Fruit fly (Drosophila melanogaster) whole organism, embryonic: ENCODE results near the gene Drsl5.

Experiments
- Awh ChIP-seq: fragments of 200-800 bp; sonication (Bioruptor generic); IDR thresholded peaks from 2 replicates; pipeline ENCODE4, ENCODE4 v1.3.6; 2022; ENCODE audit warnings: missing biosample characterization, missing genetic modification characterization
- BEAF-32 ChIP-seq: fragments of 200-800 bp; sonication (Bioruptor generic); optimal IDR thresholded peaks from 3 replicates; lab custom pipeline; 2017; ENCODE audit warnings: missing biosample characterization, missing genetic modification characterization, mild to moderate bottlenecking, moderate library complexity, missing genetic modification reagents
- Bgb ChIP-seq: fragments of 200-800 bp; sonication (Bioruptor generic); IDR thresholded peaks from 2 replicates; pipeline ENCODE4 v1.3.6; 2022; ENCODE audit warnings: missing biosample characterization, missing genetic modification characterization; ENCODE audit not compliant: partially characterized antibody
- CG10565 ChIP-seq: fragments of 200-800 bp; sonication (Bioruptor generic); optimal IDR thresholded peaks from 3 replicates; lab custom pipeline; 2016; ENCODE audit warnings: missing biosample characterization, mild to moderate bottlenecking, missing genetic modification characterization
- CG11085 ChIP-seq: fragments of 200-800 bp; sonication (Bioruptor generic); IDR thresholded peaks from 2 replicates; pipeline ENCODE4 v1.3.6; 2022; ENCODE audit warnings: missing biosample characterization, missing genetic modification characterization
- CG11398 ChIP-seq: fragments of 200-800 bp; sonication (Bioruptor generic); optimal IDR thresholded peaks from 2 replicates; lab custom pipeline; 2016; ENCODE audit warnings: missing biosample characterization, missing genetic modification characterization
- CG11695 ChIP-seq: fragments of 200-800 bp; sonication (Bioruptor generic); IDR thresholded peaks from 3 replicates; pipeline ENCODE4 v1.3.6; 2022; ENCODE audit warnings: missing biosample characterization, missing genetic modification characterization
- CG17568 ChIP-seq: fragments of 200-800 bp; sonication (Bioruptor generic); optimal IDR thresholded peaks from 2 replicates; lab custom pipeline; 2018; ENCODE audit warnings: missing biosample characterization, mild to moderate bottlenecking, missing genetic modification characterization, moderate library complexity
- CG18599 ChIP-seq: fragments of 200-800 bp; sonication (Bioruptor generic); optimal IDR thresholded peaks from 3 replicates; lab custom pipeline; 2017; ENCODE audit warnings: missing biosample characterization, missing genetic modification characterization, mild to moderate bottlenecking, moderate library complexity, missing genetic modification reagents
- CG2889 ChIP-seq: fragments of 200-800 bp; sonication (Bioruptor generic); IDR thresholded peaks from 3 replicates; pipeline ENCODE4 v1.3.6; 2022; ENCODE audit warnings: missing biosample characterization, missing genetic modification characterization
- CG4820 ChIP-seq: fragments of 200-800 bp; sonication (Bioruptor generic); optimal IDR thresholded peaks from 3 replicates; lab custom pipeline; 2016; ENCODE audit warnings: missing biosample characterization, missing genetic modification characterization
- CG7372 ChIP-seq: fragments of 200-800 bp; sonication (Bioruptor generic); IDR thresholded peaks from 2 replicates; pipeline ENCODE4 v1.3.6; 2022; ENCODE audit warnings: missing biosample characterization, missing genetic modification characterization
- CG7745 ChIP-seq: fragments of 200-800 bp; sonication (Bioruptor generic); optimal IDR thresholded peaks from 2 replicates; lab custom pipeline; 2018; ENCODE audit warnings: missing biosample characterization, mild to moderate bottlenecking, missing genetic modification characterization, moderate library complexity
- CG7963 ChIP-seq: fragments of 200-800 bp; sonication (Bioruptor generic); IDR thresholded peaks from 3 replicates; pipeline ENCODE4 v1.3.6; 2022; ENCODE audit warnings: missing biosample characterization, missing genetic modification characterization; ENCODE audit not compliant: partially characterized antibody
- CG8944 ChIP-seq: fragments of 200-800 bp; sonication (Bioruptor generic); optimal IDR thresholded peaks from 3 replicates; lab custom pipeline; 2016; ENCODE audit warnings: missing biosample characterization, missing genetic modification characterization
- CG9727 ChIP-seq: fragments of 200-800 bp; sonication (Bioruptor generic); optimal IDR thresholded peaks from 3 replicates; lab custom pipeline; 2017; ENCODE audit warnings: missing biosample characterization, mild to moderate bottlenecking, missing genetic modification characterization
- CG9817 ChIP-seq: fragments of 200-800 bp; sonication (Bioruptor generic); optimal IDR thresholded peaks from 2 replicates; lab custom pipeline; 2018; ENCODE audit warnings: missing biosample characterization, mild to moderate bottlenecking, missing genetic modification characterization, moderate library complexity
- CG9876 ChIP-seq: fragments of 200-800 bp; sonication (Bioruptor generic); optimal IDR thresholded peaks from 2 replicates; lab custom pipeline; 2016; ENCODE audit warnings: missing biosample characterization, missing genetic modification characterization
- CkIIα-i1 ChIP-seq: fragments of 200-800 bp; sonication (Bioruptor generic); IDR thresholded peaks from 2 replicates; pipeline ENCODE4 v1.3.6; 2022; ENCODE audit warnings: missing biosample characterization, missing genetic modification characterization
- Dbx ChIP-seq: fragments of 200-800 bp; sonication (Bioruptor generic); IDR thresholded peaks from 3 replicates; pipeline ENCODE4 v1.3.6; 2022; ENCODE audit warnings: missing biosample characterization, missing genetic modification characterization
- Eip74EF ChIP-seq, 2 experiments: fragments of 200-800 bp in 1 of 2; fragments of >200 bp in 1 of 2; sonication (Bioruptor generic) in 1 of 2; optimal IDR thresholded peaks; 2 replicates each; lab custom pipeline; 2017 to 2019; ENCODE audit warnings: missing biosample characterization in 2 of 2, missing genetic modification characterization in 2 of 2, mild to moderate bottlenecking in 1 of 2, moderate library complexity in 1 of 2
- Ets97D ChIP-seq: fragments of 200-800 bp; sonication (Bioruptor generic); optimal IDR thresholded peaks from 3 replicates; lab custom pipeline; 2016; ENCODE audit warnings: missing biosample characterization, missing genetic modification characterization
- MBD-R2 ChIP-seq: fragments of 200-800 bp; sonication (Bioruptor generic); IDR thresholded peaks from 2 replicates; pipeline ENCODE4 v1.3.6; 2022; ENCODE audit warnings: missing biosample characterization, missing genetic modification characterization
- NC2β ChIP-seq: fragments of 200-800 bp; sonication (Bioruptor generic); optimal IDR thresholded peaks from 2 replicates; lab custom pipeline; 2016; ENCODE audit warnings: missing biosample characterization, missing genetic modification characterization
- Sin3A ChIP-seq: fragments of >200 bp; optimal IDR thresholded peaks from 2 replicates; lab custom pipeline; 2018
- Ssrp ChIP-seq: fragments of 200-800 bp; sonication (Bioruptor generic); optimal IDR thresholded peaks from 2 replicates; lab custom pipeline; 2018; ENCODE audit warnings: missing biosample characterization, mild to moderate bottlenecking, missing genetic modification characterization, moderate library complexity
- ac ChIP-seq: fragments of 200-800 bp; sonication (Bioruptor generic); optimal IDR thresholded peaks from 3 replicates; lab custom pipeline; 2017; ENCODE audit warnings: missing biosample characterization, mild to moderate bottlenecking, missing genetic modification characterization
- bowl ChIP-seq: fragments of 200-800 bp; sonication (Bioruptor generic); IDR thresholded peaks from 2 replicates; pipeline ENCODE4 v1.3.6; 2022; ENCODE audit warnings: missing biosample characterization, missing genetic modification characterization
- btn ChIP-seq: fragments of 200-800 bp; sonication (Bioruptor generic); optimal IDR thresholded peaks from 2 replicates; lab custom pipeline; 2016; ENCODE audit warnings: missing biosample characterization, missing genetic modification characterization
- dysf ChIP-seq: fragments of 200-800 bp; sonication (Bioruptor generic); IDR thresholded peaks from 3 replicates; pipeline ENCODE4 v1.3.6; 2022; ENCODE audit warnings: missing biosample characterization, missing genetic modification characterization
- emc ChIP-seq: fragments of 200-800 bp; sonication (Bioruptor generic); optimal IDR thresholded peaks from 2 replicates; lab custom pipeline; 2016; ENCODE audit warnings: missing biosample characterization, missing genetic modification characterization
- gt ChIP-seq: fragments of 200-800 bp; sonication (Bioruptor generic); IDR thresholded peaks from 2 replicates; pipeline ENCODE4 v1.3.6; 2022; ENCODE audit warnings: missing biosample characterization, missing genetic modification characterization
- ham ChIP-seq: fragments of 200-800 bp; sonication (Bioruptor generic); IDR thresholded peaks from 2 replicates; pipeline ENCODE4 v1.3.6; 2022; ENCODE audit warnings: missing biosample characterization, missing genetic modification characterization
- hb ChIP-seq: fragments of 200-800 bp; sonication (Bioruptor generic); IDR thresholded peaks from 3 replicates; pipeline ENCODE4 v1.3.6; 2022; ENCODE audit warnings: missing biosample characterization, missing genetic modification characterization; ENCODE audit not compliant: partially characterized antibody
- lilli ChIP-seq: fragments of 200-800 bp; sonication (Bioruptor generic); optimal IDR thresholded peaks from 3 replicates; lab custom pipeline; 2016; ENCODE audit warnings: missing biosample characterization, missing genetic modification characterization
- maf-S ChIP-seq: fragments of 200-800 bp; sonication (Bioruptor generic); optimal IDR thresholded peaks from 2 replicates; lab custom pipeline; 2016; ENCODE audit warnings: missing biosample characterization, missing genetic modification characterization
- nerfin-2 ChIP-seq: fragments of 200-800 bp; sonication (Bioruptor generic); IDR thresholded peaks from 2 replicates; pipeline ENCODE4 v1.3.6; 2022; ENCODE audit warnings: missing biosample characterization, missing genetic modification characterization; ENCODE audit not compliant: partially characterized antibody
- pfk ChIP-seq: fragments of 200-800 bp; sonication (Bioruptor generic); optimal IDR thresholded peaks from 2 replicates; lab custom pipeline; 2018; ENCODE audit warnings: missing biosample characterization, mild to moderate bottlenecking, missing genetic modification characterization, moderate library complexity
- phol ChIP-seq: fragments of 200-800 bp; sonication (Bioruptor generic); optimal IDR thresholded peaks from 3 replicates; lab custom pipeline; 2018; ENCODE audit warnings: missing biosample characterization, mild to moderate bottlenecking, missing genetic modification characterization, moderate library complexity
- pita ChIP-seq: fragments of 200-800 bp; sonication (Bioruptor generic); optimal IDR thresholded peaks from 2 replicates; lab custom pipeline; 2017; ENCODE audit warnings: missing biosample characterization, mild to moderate bottlenecking, missing genetic modification characterization
- ro ChIP-seq: fragments of 200-800 bp; sonication (Bioruptor generic); IDR thresholded peaks from 2 replicates; pipeline ENCODE4 v1.3.6; 2022; ENCODE audit warnings: missing biosample characterization, missing genetic modification characterization
- sens-2 ChIP-seq: fragments of 200-800 bp; sonication (Bioruptor generic); IDR thresholded peaks from 2 replicates; pipeline ENCODE4 v1.3.6; 2022; ENCODE audit warnings: missing biosample characterization, missing genetic modification characterization
- slou ChIP-seq: fragments of 200-800 bp; sonication (Bioruptor generic); optimal IDR thresholded peaks from 3 replicates; lab custom pipeline; 2016; ENCODE audit warnings: missing biosample characterization, missing genetic modification characterization
- sna ChIP-seq: fragments of 200-800 bp; sonication (Bioruptor generic); IDR thresholded peaks from 2 replicates; pipeline ENCODE4 v1.3.6; 2022; ENCODE audit warnings: missing biosample characterization, missing genetic modification characterization; ENCODE audit not compliant: partially characterized antibody
- so ChIP-seq: fragments of 200-800 bp; sonication (Bioruptor generic); IDR thresholded peaks from 3 replicates; pipeline ENCODE4 v1.3.6; 2022; ENCODE audit warnings: missing biosample characterization, missing genetic modification characterization
- sr ChIP-seq: fragments of 200-800 bp; sonication (Bioruptor generic); IDR thresholded peaks from 3 replicates; pipeline ENCODE4 v1.3.6; 2022; ENCODE audit warnings: missing biosample characterization, missing genetic modification characterization
- wdn ChIP-seq: fragments of 200-800 bp; sonication (Bioruptor generic); IDR thresholded peaks from 2 replicates; pipeline ENCODE4 v1.3.6; 2022; ENCODE audit warnings: missing biosample characterization, missing genetic modification characterization
- wek ChIP-seq: fragments of 200-800 bp; sonication (Bioruptor generic); optimal IDR thresholded peaks from 3 replicates; lab custom pipeline; 2018; ENCODE audit warnings: missing biosample characterization, mild to moderate bottlenecking, missing genetic modification characterization, moderate library complexity
- zfh1 ChIP-seq: fragments of 200-800 bp; sonication (Bioruptor generic); IDR thresholded peaks from 3 replicates; pipeline ENCODE4 v1.3.6; 2022; ENCODE audit warnings: missing biosample characterization, missing genetic modification characterization

Gene Drsl5

DNA sequence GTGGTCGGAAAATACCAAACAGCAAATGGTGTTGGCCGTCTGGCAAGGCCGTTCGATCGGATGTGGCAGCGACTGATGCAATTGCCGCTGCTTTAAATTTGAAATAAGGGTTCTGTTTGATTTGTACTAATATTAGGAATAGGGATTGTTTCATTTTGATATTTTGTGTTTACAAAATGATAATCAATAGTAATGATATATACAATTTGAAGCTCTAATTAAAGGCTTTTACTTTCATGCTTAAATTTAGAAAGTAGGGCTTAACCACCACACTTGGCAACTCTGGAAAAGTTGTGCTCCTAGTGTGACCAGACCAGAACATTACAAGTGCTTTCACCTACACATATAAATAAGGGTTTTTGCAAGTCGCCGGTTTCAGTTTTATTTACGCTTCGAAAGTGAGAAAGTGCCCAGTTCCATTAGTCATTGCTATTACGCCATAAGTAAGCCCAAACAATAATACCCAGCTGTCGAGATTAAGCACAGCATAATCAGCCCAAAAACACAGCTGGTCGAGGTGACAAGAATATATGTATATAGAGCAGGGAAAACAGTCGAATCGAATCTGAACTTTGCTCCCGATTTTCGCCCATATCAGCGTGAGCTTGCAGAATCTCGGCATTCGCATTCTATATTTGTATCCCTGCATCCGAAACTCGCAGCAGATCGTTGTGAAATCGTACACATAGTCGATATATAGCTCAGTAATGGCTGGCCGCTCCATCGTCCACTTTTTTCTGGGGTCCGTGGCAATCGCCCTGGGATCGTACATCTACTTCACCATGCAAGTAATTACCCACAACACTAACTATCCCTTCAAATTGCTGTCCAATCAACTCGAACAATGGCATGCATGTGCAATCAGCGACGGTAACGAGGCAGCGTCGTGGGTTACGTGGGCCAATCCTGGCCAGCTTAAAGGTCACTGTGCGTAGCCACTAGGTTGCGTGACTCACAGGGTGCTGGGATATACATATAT lies 9.6 kb downstream of the Drsl5 start, which contains the start of gene Gtpx (continued):
- TF ChIP-seq lilli (GFP tag; lab: Kevin White, UChicago) (peak; percentile 66), so (GFP tag; lab: Robert Waterston, UW) (no peak), CG7372 (no peak), wdn (GFP tag; lab: Robert Waterston, UW) (0 out of 2 replicates have a peak, but pooled peaks have one; percentile 24), CG7963 (GFP tag; lab: Robert Waterston, UW) (no peak), Eip74EF (GFP tag; optimal IDR thresholded peaks at IDR 0.05; lab: Kevin White, UChicago) (no peak), sna (GFP tag; lab: Robert Waterston, UW) (no peak), CkIIα-i1 (GFP tag; lab: Robert Waterston, UW) (no peak), BEAF-32 (GFP tag; lab: Kevin White, UChicago) (peak; percentile 69), sens-2 (GFP tag; lab: Robert Waterston, UW) (no peak), CG10565 (no peak), wek (no peak), btn (no peak), slou (GFP tag; lab: Kevin White, UChicago) (no peak), Sin3A (lab: Kevin White, UChicago) (peak; percentile 96), zfh1 (no peak), CG7745 (tag; lab: Kevin White, UChicago) (no peak), CG11398 (GFP tag; lab: Kevin White, UChicago) (no peak), CG8944 (no peak), Ssrp (tag; lab: Kevin White, UChicago) (peak; percentile 14), MBD-R2 (GFP tag; lab: Robert Waterston, UW) (no peak), Ets97D (peak; percentile 77), sr (GFP tag; lab: Robert Waterston, UW) (no peak), pita (GFP tag; lab: Kevin White, UChicago) (no peak), Dbx (GFP tag; lab: Robert Waterston, UW) (no peak), CG2889 (no peak), bowl (no peak), ac (GFP tag; lab: Kevin White, UChicago) (no peak), CG9876 (GFP tag; lab: Kevin White, UChicago) (no peak), ham (GFP tag; lab: Robert Waterston, UW) (no peak), CG9817 (peak; percentile 65), nerfin-2 (GFP tag; lab: Robert Waterston, UW) (no peak), hb (GFP tag; lab: Robert Waterston, UW) (no peak), CG11085 (GFP tag; lab: Robert Waterston, UW) (no peak), CG9727 (peak; percentile 26), ro (GFP tag; lab: Robert Waterston, UW) (no peak), phol (tag; lab: Kevin White, UChicago) (peak; percentile 57), CG17568 (no peak), NC2β (GFP tag; lab: Kevin White, UChicago) (peak; percentile 39), pfk (no peak), Bgb (GFP tag; lab: Robert Waterston, UW) (no peak; the same call in 1 of the 2 replicates), emc (no peak), Awh (GFP tag; lab: Robert Waterston, UW) (no peak), CG4820 (GFP tag; lab: Kevin White, UChicago) (no peak), maf-S (GFP tag; lab: Kevin White, UChicago) (peak; percentile 44), gt (GFP tag; lab: Robert Waterston, UW) (no peak), CG18599 (peak; percentile 43), dysf (peak; percentile 28; the same call in 1 of the 3 replicates), CG11695 (GFP tag; lab: Robert Waterston, UW) (no peak)
